Worm (Caenorhabditis elegans) whole organism, late embryonic: ENCODE measurements around the gene F54E2.2.

ENCODE experiments used
- C08G9.2 ChIP-seq: sonication (generic microtip); optimal IDR thresholded peaks from 2 replicates; lab custom pipeline; 2016; ENCODE audit warnings: mild to moderate bottlenecking, missing genetic modification characterization, moderate library complexity, missing compliant biosample characterization
- ceh-18 ChIP-seq: sonication (generic microtip); optimal IDR thresholded peaks from 2 replicates; lab custom pipeline; 2016; ENCODE audit warnings: missing genetic modification characterization, missing compliant biosample characterization
- ceh-2 ChIP-seq: sonication (generic microtip); optimal IDR thresholded peaks from 2 replicates; lab custom pipeline; 2016; ENCODE audit warnings: missing genotype, missing genetic modification characterization, missing compliant biosample characterization
- ceh-30 ChIP-seq: fragments of 150-350 bp; optimal IDR thresholded peaks from 2 replicates; lab custom pipeline; 2014; ENCODE audit warnings: missing biosample characterization, missing genetic modification characterization

DNA sequence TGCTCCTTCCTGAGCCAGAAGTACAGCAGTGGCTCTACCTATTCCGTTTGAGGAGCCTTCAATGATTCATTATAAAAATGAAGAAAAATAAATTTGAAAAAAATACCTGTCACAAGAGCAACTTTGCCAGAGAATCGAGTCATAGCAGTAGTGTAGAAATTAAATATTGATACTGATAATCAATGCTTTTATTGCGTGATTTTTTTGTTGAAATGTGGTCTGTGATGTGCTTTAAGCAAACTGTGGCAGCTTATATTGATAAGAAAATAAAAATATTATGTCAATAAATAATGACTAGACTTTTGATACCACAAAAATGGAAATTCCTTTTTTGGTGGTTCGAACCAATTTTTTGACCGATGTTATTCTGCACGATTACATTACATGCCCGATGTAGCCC, 31.0 kb upstream of the F54E2.2 start, which contains the start of gene dhs-14:
- no peak for TF ChIP-seq ceh-18 (tag; lab: Kevin White, UChicago)
- no peak for TF ChIP-seq C08G9.2
- TF ChIP-seq ceh-2 (tag; lab: Kevin White, UChicago) = no peak
- TF ChIP-seq ceh-30 = no peak
